Fruit fly (Drosophila melanogaster) whole organism, embryonic: ENCODE data around the gene CG16734.

Experiments
- BEAF-32 ChIP-seq: fragments of 200-800 bp; sonication (Bioruptor generic); optimal IDR thresholded peaks from 3 replicates; lab custom pipeline; 2017; ENCODE audit warnings: missing biosample characterization, missing genetic modification characterization, mild to moderate bottlenecking, moderate library complexity, missing genetic modification reagents
- Blimp-1 ChIP-seq: fragments of 200-800 bp; sonication (Bioruptor generic); optimal IDR thresholded peaks from 3 replicates; lab custom pipeline; 2018; ENCODE audit warnings: missing biosample characterization, missing genetic modification characterization, mild to moderate bottlenecking, moderate library complexity, missing genetic modification reagents
- BtbVII ChIP-seq: fragments of 200-800 bp; sonication (Bioruptor generic); optimal IDR thresholded peaks from 3 replicates; lab custom pipeline; 2017; ENCODE audit warnings: missing biosample characterization, mild to moderate bottlenecking, missing genetic modification characterization
- CG1024 ChIP-seq: fragments of 200-800 bp; sonication (Bioruptor generic); IDR thresholded peaks from 2 replicates; pipeline ENCODE4 v1.3.6; 2022; ENCODE audit warnings: missing biosample characterization, missing genetic modification characterization
- CG10321 ChIP-seq: fragments of 200-800 bp; sonication (Bioruptor generic); IDR thresholded peaks from 2 replicates; pipeline ENCODE4 v1.3.6; 2022; ENCODE audit warnings: missing biosample characterization, missing genetic modification characterization
- CG10654 ChIP-seq: fragments of 200-800 bp; sonication (Bioruptor generic); optimal IDR thresholded peaks from 2 replicates; lab custom pipeline; 2016; ENCODE audit warnings: missing biosample characterization, missing genetic modification characterization
- CG11247 ChIP-seq: fragments of 200-800 bp; sonication (Bioruptor generic); IDR thresholded peaks from 2 replicates; pipeline ENCODE4 v1.3.6; 2022; ENCODE audit warnings: missing biosample characterization, missing genetic modification characterization
- CG11723 ChIP-seq: fragments of 200-800 bp; sonication (Bioruptor generic); optimal IDR thresholded peaks from 2 replicates; lab custom pipeline; 2017; ENCODE audit warnings: missing biosample characterization, mild to moderate bottlenecking, missing genetic modification characterization
- CG13775 ChIP-seq: fragments of 200-800 bp; sonication (Bioruptor generic); optimal IDR thresholded peaks from 3 replicates; lab custom pipeline; 2017; ENCODE audit warnings: missing biosample characterization, mild to moderate bottlenecking, missing genetic modification characterization
- CG16813 ChIP-seq: fragments of 200-800 bp; sonication (Bioruptor generic); IDR thresholded peaks from 3 replicates; pipeline ENCODE4 v1.3.6; 2022; ENCODE audit warnings: missing biosample characterization, missing genetic modification characterization; ENCODE audit not compliant: partially characterized antibody
- CG17612 ChIP-seq: fragments of 200-800 bp; sonication (Bioruptor generic); IDR thresholded peaks from 2 replicates; pipeline ENCODE4 v1.3.6; 2022; ENCODE audit warnings: missing biosample characterization, missing genetic modification characterization
- CG31224 ChIP-seq: fragments of 200-800 bp; sonication (Bioruptor generic); IDR thresholded peaks from 2 replicates; pipeline ENCODE4 v1.3.6; 2022; ENCODE audit warnings: missing biosample characterization, missing genetic modification characterization
- CG31441 ChIP-seq: fragments of 200-800 bp; sonication (Bioruptor generic); IDR thresholded peaks from 2 replicates; pipeline ENCODE4 v1.3.6; 2022; ENCODE audit warnings: missing biosample characterization, missing genetic modification characterization
- CG32767 ChIP-seq: fragments of 200-800 bp; sonication (Bioruptor generic); IDR thresholded peaks from 2 replicates; pipeline ENCODE4 v1.3.6; 2022; ENCODE audit warnings: missing biosample characterization, missing genetic modification characterization
- CG3407 ChIP-seq: fragments of 200-800 bp; sonication (Bioruptor generic); optimal IDR thresholded peaks from 2 replicates; lab custom pipeline; 2018; ENCODE audit warnings: missing biosample characterization, mild to moderate bottlenecking, missing genetic modification characterization
- CG4404 ChIP-seq: fragments of 200-800 bp; sonication (Bioruptor generic); IDR thresholded peaks from 2 replicates; pipeline ENCODE4 v1.3.6; 2022; ENCODE audit warnings: missing biosample characterization, missing genetic modification characterization
- CG6689 ChIP-seq: fragments of 200-800 bp; sonication (Bioruptor generic); IDR thresholded peaks from 2 replicates; pipeline ENCODE4 v1.3.6; 2022; ENCODE audit warnings: missing biosample characterization, missing genetic modification characterization
- CG7745 ChIP-seq: fragments of 200-800 bp; sonication (Bioruptor generic); optimal IDR thresholded peaks from 2 replicates; lab custom pipeline; 2018; ENCODE audit warnings: missing biosample characterization, mild to moderate bottlenecking, missing genetic modification characterization, moderate library complexity
- CG7928 ChIP-seq: fragments of 200-800 bp; sonication (Bioruptor generic); optimal IDR thresholded peaks from 2 replicates; lab custom pipeline; 2017; ENCODE audit warnings: missing biosample characterization, mild to moderate bottlenecking, missing genetic modification characterization
- CG8281 ChIP-seq: fragments of 200-800 bp; sonication (Bioruptor generic); optimal IDR thresholded peaks from 2 replicates; lab custom pipeline; 2018; ENCODE audit warnings: missing biosample characterization, mild to moderate bottlenecking, missing genetic modification characterization, moderate library complexity
- CG8290 ChIP-seq, 3 experiments: fragments of 200-800 bp; sonication (Bioruptor generic); optimal IDR thresholded peaks; 2 replicates each; lab custom pipeline; 2016 to 2019; ENCODE audit warnings: missing biosample characterization in 3 of 3, missing genetic modification characterization in 3 of 3, mild to moderate bottlenecking in 2 of 3, moderate library complexity in 1 of 3
- CG9215 ChIP-seq: fragments of 200-800 bp; sonication (Bioruptor generic); IDR thresholded peaks from 2 replicates; pipeline ENCODE4 v1.3.6; 2022; ENCODE audit warnings: missing biosample characterization, missing genetic modification characterization
- CG9437 ChIP-seq: fragments of 200-800 bp; sonication (Bioruptor generic); optimal IDR thresholded peaks from 2 replicates; lab custom pipeline; 2018; ENCODE audit warnings: missing biosample characterization, mild to moderate bottlenecking, missing genetic modification characterization
- CG9727 ChIP-seq: fragments of 200-800 bp; sonication (Bioruptor generic); optimal IDR thresholded peaks from 3 replicates; lab custom pipeline; 2017; ENCODE audit warnings: missing biosample characterization, mild to moderate bottlenecking, missing genetic modification characterization
- Camta ChIP-seq: fragments of 200-800 bp; sonication (Bioruptor generic); optimal IDR thresholded peaks from 2 replicates; lab custom pipeline; 2016; ENCODE audit warnings: missing biosample characterization, missing genetic modification characterization
- CkIIα-i1 ChIP-seq: fragments of 200-800 bp; sonication (Bioruptor generic); IDR thresholded peaks from 2 replicates; pipeline ENCODE4 v1.3.6; 2022; ENCODE audit warnings: missing biosample characterization, missing genetic modification characterization
- CrebB ChIP-seq: fragments of 200-800 bp; sonication (Bioruptor generic); optimal IDR thresholded peaks from 3 replicates; lab custom pipeline; 2018; ENCODE audit warnings: missing biosample characterization, mild to moderate bottlenecking, missing genetic modification characterization
- D19A ChIP-seq: fragments of 200-800 bp; optimal IDR thresholded peaks from 3 replicates; lab custom pipeline; 2019; ENCODE audit warnings: missing biosample characterization, mild to moderate bottlenecking, missing genetic modification characterization, moderate library complexity
- Dfd ChIP-seq, 2 experiments: fragments of >200 bp; optimal IDR thresholded peaks; 2 replicates each; lab custom pipeline; 2017; ENCODE audit warnings: missing biosample characterization in 2 of 2, missing genetic modification characterization in 2 of 2
- Doc2 ChIP-seq: fragments of 200-800 bp; sonication (Bioruptor generic); IDR thresholded peaks from 2 replicates; pipeline ENCODE4 v1.3.6; 2022; ENCODE audit warnings: missing biosample characterization, missing genetic modification characterization
- Eip74EF ChIP-seq, 2 experiments: fragments of 200-800 bp in 1 of 2; fragments of >200 bp in 1 of 2; sonication (Bioruptor generic) in 1 of 2; optimal IDR thresholded peaks; 2 replicates each; lab custom pipeline; 2017 to 2019; ENCODE audit warnings: missing biosample characterization in 2 of 2, missing genetic modification characterization in 2 of 2, mild to moderate bottlenecking in 1 of 2, moderate library complexity in 1 of 2
- Mrtf ChIP-seq: fragments of 200-800 bp; sonication (Bioruptor generic); IDR thresholded peaks from 3 replicates; pipeline ENCODE4 v1.3.6; 2022; ENCODE audit warnings: missing biosample characterization, missing genetic modification characterization
- Sin3A ChIP-seq: fragments of >200 bp; optimal IDR thresholded peaks from 2 replicates; lab custom pipeline; 2018
- TFAM ChIP-seq: fragments of 200-800 bp; sonication (Bioruptor generic); optimal IDR thresholded peaks from 2 replicates; lab custom pipeline; 2017; ENCODE audit warnings: missing biosample characterization, missing genetic modification characterization, inconsistent platforms
- Tbp ChIP-seq: fragments of >200 bp; optimal IDR thresholded peaks from 2 replicates; lab custom pipeline; 2018; ENCODE audit warnings: missing biosample characterization, missing genetic modification characterization
- ap ChIP-seq: fragments of 200-800 bp; sonication (Bioruptor generic); IDR thresholded peaks from 2 replicates; pipeline ENCODE4 v1.3.6; 2022; ENCODE audit warnings: missing biosample characterization, missing genetic modification characterization
- bowl ChIP-seq: fragments of 200-800 bp; sonication (Bioruptor generic); IDR thresholded peaks from 2 replicates; pipeline ENCODE4 v1.3.6; 2022; ENCODE audit warnings: missing biosample characterization, missing genetic modification characterization
- br ChIP-seq: fragments of >200 bp; optimal IDR thresholded peaks from 2 replicates; lab custom pipeline; 2017
- bsh ChIP-seq, 2 experiments: fragments of 200-800 bp; sonication (Bioruptor generic); optimal IDR thresholded peaks; 2 replicates each; lab custom pipeline; 2017 to 2018; ENCODE audit warnings: mild to moderate bottlenecking in 2 of 2, missing biosample characterization in 2 of 2, missing genetic modification characterization in 2 of 2, moderate library complexity in 1 of 2
- fd3F ChIP-seq: fragments of 200-800 bp; sonication (Bioruptor generic); optimal IDR thresholded peaks from 2 replicates; lab custom pipeline; 2018; ENCODE audit warnings: missing biosample characterization, mild to moderate bottlenecking, missing genetic modification characterization, moderate library complexity
- ftz-f1 ChIP-seq: fragments of 200-800 bp; sonication (Bioruptor generic); optimal IDR thresholded peaks from 2 replicates; lab custom pipeline; 2016; ENCODE audit warnings: missing biosample characterization, missing genetic modification characterization
- fu2 ChIP-seq: fragments of 200-800 bp; sonication (Bioruptor generic); optimal IDR thresholded peaks from 2 replicates; lab custom pipeline; 2016; ENCODE audit warnings: missing biosample characterization, missing genetic modification characterization
- lola ChIP-seq, 3 experiments: fragments of >200 bp in 2 of 3; fragments of 200-800 bp in 1 of 3; sonication (Bioruptor generic) in 1 of 3; optimal IDR thresholded peaks; 2 replicates each; lab custom pipeline; 2017 to 2019; ENCODE audit warnings: missing biosample characterization in 3 of 3, missing genetic modification characterization in 3 of 3, mild to moderate bottlenecking in 1 of 3, moderate library complexity in 1 of 3
- nmo ChIP-seq: fragments of 200-800 bp; sonication (Bioruptor generic); optimal IDR thresholded peaks from 2 replicates; lab custom pipeline; 2018; ENCODE audit warnings: missing biosample characterization, mild to moderate bottlenecking, missing genetic modification characterization, moderate library complexity
- pnt ChIP-seq: fragments of 200-800 bp; sonication (Bioruptor generic); optimal IDR thresholded peaks from 3 replicates; lab custom pipeline; 2016; ENCODE audit warnings: missing biosample characterization, missing genetic modification characterization
- pzg ChIP-seq: fragments of 200-800 bp; sonication (Bioruptor generic); optimal IDR thresholded peaks from 3 replicates; lab custom pipeline; 2018; ENCODE audit warnings: missing biosample characterization, mild to moderate bottlenecking, missing genetic modification characterization, moderate library complexity
- salm ChIP-seq: fragments of 200-800 bp; sonication (Bioruptor generic); optimal IDR thresholded peaks from 2 replicates; lab custom pipeline; 2018; ENCODE audit warnings: missing biosample characterization, mild to moderate bottlenecking, missing genetic modification characterization
- sd ChIP-seq: fragments of 200-800 bp; sonication (Bioruptor generic); optimal IDR thresholded peaks from 3 replicates; lab custom pipeline; 2018; ENCODE audit warnings: missing biosample characterization, mild to moderate bottlenecking, missing genetic modification characterization, moderate library complexity
- sima ChIP-seq: fragments of 200-800 bp; sonication (Bioruptor generic); optimal IDR thresholded peaks from 2 replicates; lab custom pipeline; 2016; ENCODE audit warnings: missing biosample characterization, missing genetic modification characterization
- sqz ChIP-seq: fragments of 200-800 bp; sonication (Bioruptor generic); optimal IDR thresholded peaks from 3 replicates; lab custom pipeline; 2018; ENCODE audit warnings: missing biosample characterization, mild to moderate bottlenecking, missing genetic modification characterization
- sr ChIP-seq: fragments of 200-800 bp; sonication (Bioruptor generic); IDR thresholded peaks from 3 replicates; pipeline ENCODE4 v1.3.6; 2022; ENCODE audit warnings: missing biosample characterization, missing genetic modification characterization
- ttk ChIP-seq: fragments of 200-800 bp; sonication (Bioruptor generic); IDR thresholded peaks from 2 replicates; pipeline ENCODE4 v2.1.2; 2022; ENCODE audit warnings: missing biosample characterization, missing genetic modification characterization

The CG16734 gene

DNA sequence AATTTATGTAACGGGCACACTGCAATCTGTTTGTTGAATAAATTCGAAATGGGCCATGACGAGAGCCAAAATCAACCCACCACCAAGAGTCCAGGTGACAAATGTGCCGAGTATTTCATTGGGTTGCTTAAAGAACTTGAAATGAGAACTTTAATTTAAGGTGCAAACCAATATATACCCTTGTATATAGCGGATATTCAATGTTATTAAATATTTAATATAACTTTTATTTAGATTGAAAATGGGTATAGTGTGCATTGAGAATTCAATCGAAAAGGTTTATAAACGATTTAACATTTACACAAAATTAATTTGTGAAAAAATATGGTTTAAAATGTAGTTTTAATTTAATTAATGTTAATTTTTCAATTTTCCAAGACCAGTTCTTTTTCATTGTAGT, 8.5 kb upstream of the CG16734 start, which contains the start of gene CG8420:
CG8420 (plus strand) TSS at position 284 of the 400 bp plus-strand sequence.
- TF ChIP-seq CG11247, result no peak
- no peak for TF ChIP-seq bowl
- no peak for TF ChIP-seq br
- TF ChIP-seq CG3407 (GFP tag; lab: Kevin White, UChicago), result no peak
- no peak for TF ChIP-seq CG11723 (GFP tag; lab: Kevin White, UChicago)
- TF ChIP-seq CG32767 (GFP tag; lab: Robert Waterston, UW), result no peak
- TF ChIP-seq CG16813 (GFP tag; lab: Robert Waterston, UW), result no peak
- TF ChIP-seq CG8290 (GFP tag; optimal IDR thresholded peaks at IDR 0.05; lab: Kevin White, UChicago), result no peak
- TF ChIP-seq CG8290 (tag; optimal IDR thresholded peaks at IDR 0.05; lab: Kevin White, UChicago), result no peak
- no peak for TF ChIP-seq CG31441 (GFP tag; lab: Robert Waterston, UW)
- TF ChIP-seq CrebB (tag; lab: Kevin White, UChicago), result no peak
- peak; percentile 49 for TF ChIP-seq D19A (tag; lab: Kevin White, UChicago)
- no peak for TF ChIP-seq BtbVII (GFP tag; lab: Kevin White, UChicago)
- TF ChIP-seq CG17612 (GFP tag; lab: Robert Waterston, UW), result no peak
- TF ChIP-seq pnt (GFP tag; lab: Kevin White, UChicago), result no peak
- no peak for TF ChIP-seq Mrtf (GFP tag; lab: Robert Waterston, UW)
- TF ChIP-seq CG31224 (GFP tag; lab: Robert Waterston, UW), result no peak
- no peak for TF ChIP-seq CG7928 (GFP tag; lab: Kevin White, UChicago)
- no peak for TF ChIP-seq CG1024 (GFP tag; lab: Robert Waterston, UW)
- TF ChIP-seq Doc2, result no peak
- peak; percentile 52 for TF ChIP-seq CG7745
- no peak for TF ChIP-seq TFAM (GFP tag; lab: Kevin White, UChicago)
- no peak for TF ChIP-seq Dfd (GFP tag; optimal IDR thresholded peaks at IDR 0.05; lab: Kevin White, UChicago)
- TF ChIP-seq CkIIα-i1 (GFP tag; lab: Robert Waterston, UW), result no peak
- TF ChIP-seq sr (GFP tag; lab: Robert Waterston, UW), result no peak
- no peak for TF ChIP-seq CG13775
- TF ChIP-seq nmo (GFP tag; lab: Kevin White, UChicago), result peak; percentile 3
- no peak for TF ChIP-seq ap
- no peak for TF ChIP-seq Blimp-1
- TF ChIP-seq sd, result no peak
- no peak for TF ChIP-seq fd3F (GFP tag; lab: Kevin White, UChicago)
- no peak for TF ChIP-seq Tbp (GFP tag; lab: Kevin White, UChicago)
- 0 out of 2 replicates have a peak, but pooled peaks have one; percentile 13 for TF ChIP-seq CG6689 (GFP tag; lab: Robert Waterston, UW)
- TF ChIP-seq ttk, result no peak
- no peak for TF ChIP-seq CG10654 (GFP tag; lab: Kevin White, UChicago)
- no peak for TF ChIP-seq Sin3A (lab: Kevin White, UChicago)
- TF ChIP-seq Camta (GFP tag; lab: Kevin White, UChicago), result no peak
- no peak for TF ChIP-seq CG9215 (GFP tag; lab: Robert Waterston, UW)
- TF ChIP-seq CG4404 (GFP tag; lab: Robert Waterston, UW), result no peak
- no peak for TF ChIP-seq CG8281
- TF ChIP-seq ftz-f1 (GFP tag; lab: Kevin White, UChicago), result no peak
- no peak for TF ChIP-seq Eip74EF (GFP tag; optimal IDR thresholded peaks at IDR 0.05; lab: Kevin White, UChicago)
- no peak for TF ChIP-seq salm (tag; lab: Kevin White, UChicago)
- TF ChIP-seq fu2 (GFP tag; lab: Kevin White, UChicago), result no peak
- TF ChIP-seq lola (GFP tag; optimal IDR thresholded peaks at IDR 0.05; lab: Kevin White, UChicago), result peak in 1 of 3 experiments; percentile 59
- TF ChIP-seq BEAF-32 (GFP tag; lab: Kevin White, UChicago), result no peak
- no peak for TF ChIP-seq CG9727 (GFP tag; lab: Kevin White, UChicago)
- TF ChIP-seq CG9437 (GFP tag; lab: Kevin White, UChicago), result no peak
- TF ChIP-seq sqz (GFP tag; lab: Kevin White, UChicago), result no peak
- TF ChIP-seq bsh (GFP tag; optimal IDR thresholded peaks at IDR 0.05; lab: Kevin White, UChicago), result peak in 1 of 2 experiments; percentile 69
- no peak for TF ChIP-seq pzg (GFP tag; lab: Kevin White, UChicago)
- no peak for TF ChIP-seq CG10321 (GFP tag; lab: Robert Waterston, UW)
- TF ChIP-seq sima (GFP tag; lab: Kevin White, UChicago), result no peak
